Fruit fly (Drosophila melanogaster) whole organism, embryonic: ENCODE data around the gene CG34417.

Source experiments
- CG10274 ChIP-seq: fragments of 200-800 bp; sonication (Bioruptor generic); optimal IDR thresholded peaks from 3 replicates; lab custom pipeline; 2017; ENCODE audit warnings: missing biosample characterization, mild to moderate bottlenecking, missing genetic modification characterization
- CG10431 ChIP-seq: fragments of 200-800 bp; sonication (Bioruptor generic); optimal IDR thresholded peaks from 3 replicates; lab custom pipeline; 2018; ENCODE audit warnings: missing biosample characterization, mild to moderate bottlenecking, missing genetic modification characterization
- CG10959 ChIP-seq: fragments of 200-800 bp; sonication (Bioruptor generic); IDR thresholded peaks from 2 replicates; pipeline ENCODE4 v1.3.6; 2022; ENCODE audit warnings: missing biosample characterization, missing genetic modification characterization
- CG11085 ChIP-seq: fragments of 200-800 bp; sonication (Bioruptor generic); IDR thresholded peaks from 2 replicates; pipeline ENCODE4 v1.3.6; 2022; ENCODE audit warnings: missing biosample characterization, missing genetic modification characterization
- CG15011 ChIP-seq: fragments of 200-800 bp; sonication (Bioruptor generic); optimal IDR thresholded peaks from 3 replicates; lab custom pipeline; 2018; ENCODE audit warnings: missing biosample characterization, mild to moderate bottlenecking, missing genetic modification characterization
- CG15479 ChIP-seq: fragments of 200-800 bp; sonication (Bioruptor generic); optimal IDR thresholded peaks from 3 replicates; lab custom pipeline; 2019; ENCODE audit warnings: missing biosample characterization, mild to moderate bottlenecking, missing genetic modification characterization, moderate library complexity
- CG17361 ChIP-seq: fragments of 200-800 bp; sonication (Bioruptor generic); IDR thresholded peaks from 3 replicates; pipeline ENCODE4 v1.3.6; 2022; ENCODE audit warnings: missing biosample characterization, missing genetic modification characterization
- CG17568 ChIP-seq: fragments of 200-800 bp; sonication (Bioruptor generic); optimal IDR thresholded peaks from 2 replicates; lab custom pipeline; 2018; ENCODE audit warnings: missing biosample characterization, mild to moderate bottlenecking, missing genetic modification characterization, moderate library complexity
- CG17912 ChIP-seq: fragments of 200-800 bp; sonication (Bioruptor generic); optimal IDR thresholded peaks from 2 replicates; lab custom pipeline; 2018; ENCODE audit warnings: missing biosample characterization, mild to moderate bottlenecking, missing genetic modification characterization
- CG31224 ChIP-seq: fragments of 200-800 bp; sonication (Bioruptor generic); IDR thresholded peaks from 2 replicates; pipeline ENCODE4 v1.3.6; 2022; ENCODE audit warnings: missing biosample characterization, missing genetic modification characterization
- CG3281 ChIP-seq: fragments of 200-800 bp; sonication (Bioruptor generic); optimal IDR thresholded peaks from 3 replicates; lab custom pipeline; 2017; ENCODE audit warnings: missing biosample characterization, mild to moderate bottlenecking, missing genetic modification characterization
- CG6791 ChIP-seq: fragments of 200-800 bp; sonication (Bioruptor generic); IDR thresholded peaks from 3 replicates; pipeline ENCODE4 v1.3.6; 2022; ENCODE audit warnings: missing biosample characterization, missing genetic modification characterization; ENCODE audit not compliant: partially characterized antibody
- CG7271 ChIP-seq: fragments of 200-800 bp; sonication (Bioruptor generic); optimal IDR thresholded peaks from 2 replicates; lab custom pipeline; 2018; ENCODE audit warnings: missing biosample characterization, mild to moderate bottlenecking, missing genetic modification characterization, moderate library complexity
- CG8765 ChIP-seq: fragments of 200-800 bp; sonication (Bioruptor generic); IDR thresholded peaks from 2 replicates; pipeline ENCODE4 v1.3.6; 2022; ENCODE audit warnings: missing biosample characterization, missing genetic modification characterization
- CG8944 ChIP-seq: fragments of 200-800 bp; sonication (Bioruptor generic); optimal IDR thresholded peaks from 3 replicates; lab custom pipeline; 2016; ENCODE audit warnings: missing biosample characterization, missing genetic modification characterization
- CG9215 ChIP-seq: fragments of 200-800 bp; sonication (Bioruptor generic); IDR thresholded peaks from 2 replicates; pipeline ENCODE4 v1.3.6; 2022; ENCODE audit warnings: missing biosample characterization, missing genetic modification characterization
- CG9609 ChIP-seq: fragments of 200-800 bp; sonication (Bioruptor generic); optimal IDR thresholded peaks from 3 replicates; lab custom pipeline; 2016; ENCODE audit warnings: missing biosample characterization, missing genetic modification characterization
- Camta ChIP-seq: fragments of 200-800 bp; sonication (Bioruptor generic); optimal IDR thresholded peaks from 2 replicates; lab custom pipeline; 2016; ENCODE audit warnings: missing biosample characterization, missing genetic modification characterization
- Deaf1 ChIP-seq: fragments of 200-800 bp; optimal IDR thresholded peaks from 3 replicates; lab custom pipeline; 2019; ENCODE audit warnings: missing biosample characterization, mild to moderate bottlenecking, missing genetic modification characterization, moderate library complexity
- Elba2 ChIP-seq: fragments of 200-800 bp; sonication (Bioruptor generic); optimal IDR thresholded peaks from 3 replicates; lab custom pipeline; 2016; ENCODE audit warnings: missing biosample characterization, missing genetic modification characterization
- Fer3 ChIP-seq: fragments of 200-800 bp; sonication (Bioruptor generic); optimal IDR thresholded peaks from 2 replicates; lab custom pipeline; 2018; ENCODE audit warnings: missing biosample characterization, mild to moderate bottlenecking, missing genetic modification characterization, moderate library complexity
- Hey ChIP-seq: fragments of 200-800 bp; sonication (Bioruptor generic); optimal IDR thresholded peaks from 3 replicates; lab custom pipeline; 2018; ENCODE audit warnings: missing biosample characterization, mild to moderate bottlenecking, missing genetic modification characterization
- HmgZ ChIP-seq: fragments of 200-800 bp; sonication (Bioruptor generic); optimal IDR thresholded peaks from 2 replicates; lab custom pipeline; 2018; ENCODE audit warnings: missing biosample characterization, mild to moderate bottlenecking, missing genetic modification characterization
- MBD-R2 ChIP-seq: fragments of 200-800 bp; sonication (Bioruptor generic); IDR thresholded peaks from 2 replicates; pipeline ENCODE4 v1.3.6; 2022; ENCODE audit warnings: missing biosample characterization, missing genetic modification characterization
- MTF-1 ChIP-seq: fragments of 200-800 bp; sonication (Bioruptor generic); optimal IDR thresholded peaks from 2 replicates; lab custom pipeline; 2018; ENCODE audit warnings: missing biosample characterization, mild to moderate bottlenecking, missing genetic modification characterization, borderline replicate concordance
- Max ChIP-seq: fragments of 200-800 bp; sonication (Bioruptor generic); optimal IDR thresholded peaks from 2 replicates; lab custom pipeline; 2016; ENCODE audit warnings: missing biosample characterization, mild to moderate bottlenecking, missing genetic modification characterization
- NFAT ChIP-seq: fragments of 200-800 bp; sonication (Bioruptor generic); IDR thresholded peaks from 2 replicates; pipeline ENCODE4 v1.3.6; 2022; ENCODE audit warnings: missing biosample characterization, missing genetic modification characterization
- Nf-YC ChIP-seq: fragments of 200-800 bp; optimal IDR thresholded peaks from 3 replicates; lab custom pipeline; 2019; ENCODE audit warnings: missing biosample characterization, mild to moderate bottlenecking, missing genetic modification characterization, moderate library complexity
- Oaz ChIP-seq: fragments of 200-800 bp; sonication (Bioruptor generic); IDR thresholded peaks from 2 replicates; pipeline ENCODE4 v1.3.6; 2022; ENCODE audit warnings: missing biosample characterization, missing genetic modification characterization
- Scr ChIP-seq: fragments of 200-800 bp; sonication (Bioruptor generic); IDR thresholded peaks from 2 replicates; pipeline ENCODE4 v1.3.6; 2022; ENCODE audit warnings: missing biosample characterization, missing genetic modification characterization; ENCODE audit not compliant: partially characterized antibody
- Taf1 ChIP-seq: fragments of 200-800 bp; sonication (Bioruptor generic); IDR thresholded peaks from 2 replicates; pipeline ENCODE4 v1.3.6; 2022; ENCODE audit warnings: missing biosample characterization, missing genetic modification characterization
- Xbp1 ChIP-seq: fragments of 200-800 bp; sonication (Bioruptor generic); optimal IDR thresholded peaks from 3 replicates; lab custom pipeline; 2016; ENCODE audit warnings: missing biosample characterization, mild to moderate bottlenecking, missing genetic modification characterization
- Xrp1 ChIP-seq: fragments of 200-800 bp; sonication (Bioruptor generic); IDR thresholded peaks from 2 replicates; pipeline ENCODE4 v1.3.6; 2022; ENCODE audit warnings: missing biosample characterization, missing genetic modification characterization
- YL-1 ChIP-seq: fragments of 200-800 bp; sonication (Bioruptor generic); optimal IDR thresholded peaks from 3 replicates; lab custom pipeline; 2017; ENCODE audit warnings: missing biosample characterization, mild to moderate bottlenecking, missing genetic modification characterization
- amos ChIP-seq: fragments of 200-800 bp; sonication (Bioruptor generic); IDR thresholded peaks from 2 replicates; pipeline ENCODE4 v1.3.6; 2022; ENCODE audit warnings: missing biosample characterization, missing genetic modification characterization; ENCODE audit not compliant: partially characterized antibody
- ara ChIP-seq: fragments of 200-800 bp; sonication (Bioruptor generic); IDR thresholded peaks from 2 replicates; pipeline ENCODE4 v1.3.6; 2022; ENCODE audit warnings: missing biosample characterization, missing genetic modification characterization
- dmrt99B ChIP-seq: fragments of 200-800 bp; sonication (Bioruptor generic); optimal IDR thresholded peaks from 2 replicates; lab custom pipeline; 2018; ENCODE audit warnings: missing biosample characterization, mild to moderate bottlenecking, missing genetic modification characterization, moderate library complexity
- fd3F ChIP-seq: fragments of 200-800 bp; sonication (Bioruptor generic); optimal IDR thresholded peaks from 2 replicates; lab custom pipeline; 2018; ENCODE audit warnings: missing biosample characterization, mild to moderate bottlenecking, missing genetic modification characterization, moderate library complexity
- ham ChIP-seq: fragments of 200-800 bp; sonication (Bioruptor generic); IDR thresholded peaks from 2 replicates; pipeline ENCODE4 v1.3.6; 2022; ENCODE audit warnings: missing biosample characterization, missing genetic modification characterization
- inv ChIP-seq: fragments of 200-800 bp; sonication (Bioruptor generic); IDR thresholded peaks from 2 replicates; pipeline ENCODE4 v1.3.6; 2022; ENCODE audit warnings: missing biosample characterization, missing genetic modification characterization; ENCODE audit not compliant: partially characterized antibody
- lab ChIP-seq: fragments of 200-800 bp; sonication (Bioruptor generic); optimal IDR thresholded peaks from 3 replicates; lab custom pipeline; 2017; ENCODE audit warnings: missing biosample characterization, missing genetic modification characterization, mild to moderate bottlenecking, moderate library complexity, missing genetic modification reagents
- odd ChIP-seq: fragments of 200-800 bp; sonication (Bioruptor generic); optimal IDR thresholded peaks from 2 replicates; lab custom pipeline; 2017; ENCODE audit warnings: missing biosample characterization, mild to moderate bottlenecking, missing genetic modification characterization
- row ChIP-seq: fragments of 200-800 bp; sonication (Bioruptor generic); IDR thresholded peaks from 3 replicates; pipeline ENCODE4 v1.3.6; 2022; ENCODE audit warnings: missing biosample characterization, missing genetic modification characterization
- scrt ChIP-seq: fragments of 200-800 bp; sonication (Bioruptor generic); optimal IDR thresholded peaks from 2 replicates; lab custom pipeline; 2018; ENCODE audit warnings: missing biosample characterization, mild to moderate bottlenecking, missing genetic modification characterization, moderate library complexity
- sob ChIP-seq: fragments of 200-800 bp; sonication (Bioruptor generic); IDR thresholded peaks from 2 replicates; pipeline ENCODE4 v1.3.6; 2022; ENCODE audit warnings: missing biosample characterization, missing genetic modification characterization
- sr ChIP-seq: fragments of 200-800 bp; sonication (Bioruptor generic); IDR thresholded peaks from 3 replicates; pipeline ENCODE4 v1.3.6; 2022; ENCODE audit warnings: missing biosample characterization, missing genetic modification characterization
- sug ChIP-seq: fragments of 200-800 bp; optimal IDR thresholded peaks from 2 replicates; lab custom pipeline; 2019; ENCODE audit warnings: missing biosample characterization, mild to moderate bottlenecking, missing genetic modification characterization, moderate library complexity
- tap ChIP-seq: fragments of 200-800 bp; optimal IDR thresholded peaks from 3 replicates; lab custom pipeline; 2019; ENCODE audit warnings: missing biosample characterization, mild to moderate bottlenecking, missing genetic modification characterization, moderate library complexity
- wek ChIP-seq: fragments of 200-800 bp; sonication (Bioruptor generic); optimal IDR thresholded peaks from 3 replicates; lab custom pipeline; 2018; ENCODE audit warnings: missing biosample characterization, mild to moderate bottlenecking, missing genetic modification characterization, moderate library complexity

Gene CG34417

DNA sequence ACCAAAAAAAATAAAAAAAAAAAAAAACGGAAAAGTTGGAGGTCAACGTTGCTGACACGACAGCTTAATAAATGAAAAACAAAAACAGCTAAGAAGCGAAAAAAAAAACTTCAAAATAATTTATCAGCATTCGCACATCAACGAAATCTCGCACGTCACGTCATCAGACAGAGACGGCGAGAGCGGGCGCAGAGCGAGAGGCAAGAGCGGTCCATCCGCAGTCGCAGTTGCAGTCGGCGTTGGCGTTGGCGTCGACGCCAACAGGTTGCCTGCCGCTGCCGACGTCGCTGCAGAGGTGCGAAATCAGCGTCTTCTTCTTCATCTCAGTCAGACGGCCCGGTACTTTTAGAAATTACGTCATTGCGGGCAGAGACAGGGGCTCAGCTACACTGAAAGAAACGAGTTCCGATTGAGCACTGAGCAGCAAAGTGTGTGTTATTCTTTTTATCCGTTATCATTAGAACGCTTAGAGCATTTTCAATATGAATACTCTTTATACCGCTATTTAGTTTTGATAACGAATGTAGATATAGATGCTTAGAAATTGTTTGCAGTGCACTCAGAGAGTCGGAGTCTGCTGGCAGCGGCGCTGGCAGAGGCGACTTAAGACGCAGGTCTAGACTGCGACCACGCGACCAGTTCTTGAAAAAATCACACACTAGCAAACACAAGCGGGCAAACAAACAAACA, 9.0 kb downstream of the CG34417 start (continued):
- TF ChIP-seq Max (GFP tag; lab: Kevin White, UChicago) (peak; percentile 96), CG3281 (GFP tag; lab: Kevin White, UChicago) (peak; percentile 96), Hey (tag; lab: Kevin White, UChicago) (peak; percentile 65), lab (GFP tag; lab: Kevin White, UChicago) (peak; percentile 98), fd3F (peak; percentile 91), row (GFP tag; lab: Robert Waterston, UW) (peak; percentile 95), tap (tag; lab: Kevin White, UChicago) (peak; percentile 94), Fer3 (tag; lab: Kevin White, UChicago) (peak; percentile 97), Nf-YC (tag; lab: Kevin White, UChicago) (peak; percentile 84), Xbp1 (GFP tag; lab: Kevin White, UChicago) (peak; percentile 94), Scr (GFP tag; lab: Robert Waterston, UW) (no peak), Oaz (peak; percentile 87), CG11085 (GFP tag; lab: Robert Waterston, UW) (peak; percentile 94), HmgZ (tag; lab: Kevin White, UChicago) (peak; percentile 95), ham (GFP tag; lab: Robert Waterston, UW) (peak; percentile 89), CG10959 (GFP tag; lab: Robert Waterston, UW) (peak; percentile 95), odd (peak; percentile 88), CG15479 (GFP tag; lab: Kevin White, UChicago) (peak; percentile 54), CG17912 (GFP tag; lab: Kevin White, UChicago) (peak; percentile 64), CG17361 (peak; percentile 94), NFAT (peak; percentile 98), CG6791 (GFP tag; lab: Robert Waterston, UW) (no peak), sug (tag; lab: Kevin White, UChicago) (peak; percentile 92), Xrp1 (GFP tag; lab: Robert Waterston, UW) (peak; percentile 97), Camta (GFP tag; lab: Kevin White, UChicago) (peak; percentile 92), dmrt99B (tag; lab: Kevin White, UChicago) (peak; percentile 94), CG31224 (GFP tag; lab: Robert Waterston, UW) (peak; percentile 93), wek (GFP tag; lab: Kevin White, UChicago) (peak; percentile 78), CG10274 (GFP tag; lab: Kevin White, UChicago) (peak; percentile 91), Deaf1 (tag; lab: Kevin White, UChicago) (peak; percentile 77), sr (GFP tag; lab: Robert Waterston, UW) (peak; percentile 70; the same call in 1 of the 3 replicates), CG9609 (peak; percentile 93), CG15011 (peak; percentile 92), amos (GFP tag; lab: Robert Waterston, UW) (no peak), CG8765 (peak; percentile 95), CG9215 (peak; percentile 93), MTF-1 (GFP tag; lab: Kevin White, UChicago) (peak; percentile 92), ara (GFP tag; lab: Robert Waterston, UW) (peak; percentile 95), YL-1 (GFP tag; lab: Kevin White, UChicago) (peak; percentile 60), CG17568 (GFP tag; lab: Kevin White, UChicago) (peak; percentile 84), CG10431 (GFP tag; lab: Kevin White, UChicago) (peak; percentile 59), scrt (GFP tag; lab: Kevin White, UChicago) (peak; percentile 93), Elba2 (GFP tag; lab: Kevin White, UChicago) (peak; percentile 67), CG8944 (GFP tag; lab: Kevin White, UChicago) (peak; percentile 90), CG7271 (tag; lab: Kevin White, UChicago) (peak; percentile 85), inv (GFP tag; lab: Robert Waterston, UW) (no peak), sob (peak; percentile 97), Taf1 (GFP tag; lab: Robert Waterston, UW) (peak; percentile 95), MBD-R2 (GFP tag; lab: Robert Waterston, UW) (peak; percentile 95)
